Fruit fly (Drosophila melanogaster) whole organism, embryonic: Measurements from ENCODE around the gene ebd1.

ENCODE experiments used
- Atf-2 ChIP-seq: fragments of 200-800 bp; sonication (Bioruptor generic); optimal IDR thresholded peaks from 2 replicates; lab custom pipeline; 2016; ENCODE audit warnings: missing biosample characterization, missing genetic modification characterization
- CG10321 ChIP-seq: fragments of 200-800 bp; sonication (Bioruptor generic); IDR thresholded peaks from 2 replicates; pipeline ENCODE4 v1.3.6; 2022; ENCODE audit warnings: missing biosample characterization, missing genetic modification characterization
- CG10565 ChIP-seq: fragments of 200-800 bp; sonication (Bioruptor generic); optimal IDR thresholded peaks from 3 replicates; lab custom pipeline; 2016; ENCODE audit warnings: missing biosample characterization, mild to moderate bottlenecking, missing genetic modification characterization
- CG15073 ChIP-seq: fragments of 200-800 bp; sonication (Bioruptor generic); optimal IDR thresholded peaks from 2 replicates; lab custom pipeline; 2016; ENCODE audit warnings: missing biosample characterization, missing genetic modification characterization
- CG1602 ChIP-seq: fragments of 200-800 bp; sonication (Bioruptor generic); optimal IDR thresholded peaks from 3 replicates; lab custom pipeline; 2016; ENCODE audit warnings: missing biosample characterization, missing genetic modification characterization
- CG2712 ChIP-seq: fragments of 200-800 bp; optimal IDR thresholded peaks from 3 replicates; lab custom pipeline; 2019; ENCODE audit warnings: missing biosample characterization, mild to moderate bottlenecking, missing genetic modification characterization, moderate library complexity
- CG3065 ChIP-seq: fragments of 200-800 bp; sonication (Bioruptor generic); optimal IDR thresholded peaks from 2 replicates; lab custom pipeline; 2016; ENCODE audit warnings: missing biosample characterization, missing genetic modification characterization
- CG3163 ChIP-seq: fragments of 200-800 bp; sonication (Bioruptor generic); optimal IDR thresholded peaks from 3 replicates; lab custom pipeline; 2016; ENCODE audit warnings: missing biosample characterization, missing genetic modification characterization
- CG3281 ChIP-seq: fragments of 200-800 bp; sonication (Bioruptor generic); optimal IDR thresholded peaks from 3 replicates; lab custom pipeline; 2017; ENCODE audit warnings: missing biosample characterization, mild to moderate bottlenecking, missing genetic modification characterization
- CG33213 ChIP-seq: fragments of 200-800 bp; sonication (Bioruptor generic); optimal IDR thresholded peaks from 3 replicates; lab custom pipeline; 2016; ENCODE audit warnings: missing biosample characterization, missing genetic modification characterization
- CG3847 ChIP-seq: fragments of 200-800 bp; sonication (Bioruptor generic); IDR thresholded peaks from 2 replicates; pipeline ENCODE4 v1.3.6; 2022; ENCODE audit warnings: missing biosample characterization, missing genetic modification characterization
- CG43689 ChIP-seq: fragments of 200-800 bp; sonication (Bioruptor generic); IDR thresholded peaks from 2 replicates; pipeline ENCODE4 v1.3.6; 2022; ENCODE audit warnings: missing biosample characterization, missing genetic modification characterization
- CG6765 ChIP-seq: fragments of 200-800 bp; sonication (Bioruptor generic); optimal IDR thresholded peaks from 3 replicates; lab custom pipeline; 2017; ENCODE audit warnings: missing biosample characterization, mild to moderate bottlenecking, missing genetic modification characterization
- CG9609 ChIP-seq: fragments of 200-800 bp; sonication (Bioruptor generic); optimal IDR thresholded peaks from 3 replicates; lab custom pipeline; 2016; ENCODE audit warnings: missing biosample characterization, missing genetic modification characterization
- CTCF ChIP-seq: fragments of 200-800 bp; sonication (Bioruptor generic); optimal IDR thresholded peaks from 2 replicates; lab custom pipeline; 2017; ENCODE audit warnings: missing biosample characterization, mild to moderate bottlenecking, missing genetic modification characterization, moderate library complexity
- Dp ChIP-seq: fragments of 200-800 bp; sonication (Bioruptor generic); optimal IDR thresholded peaks from 2 replicates; lab custom pipeline; 2018; ENCODE audit warnings: missing biosample characterization, mild to moderate bottlenecking, missing genetic modification characterization, moderate library complexity
- HLH3B ChIP-seq: fragments of 200-800 bp; sonication (Bioruptor generic); IDR thresholded peaks from 2 replicates; pipeline ENCODE4 v1.3.6; 2022; ENCODE audit warnings: missing biosample characterization, missing genetic modification characterization
- HLH54F ChIP-seq: fragments of 200-800 bp; sonication (Bioruptor generic); optimal IDR thresholded peaks from 3 replicates; lab custom pipeline; 2016; ENCODE audit warnings: missing biosample characterization, missing genetic modification characterization
- Kr ChIP-seq: fragments of 200-800 bp; sonication (Bioruptor generic); optimal IDR thresholded peaks from 2 replicates; lab custom pipeline; 2017; ENCODE audit warnings: missing biosample characterization, mild to moderate bottlenecking, missing genetic modification characterization
- MBD-R2 ChIP-seq: fragments of 200-800 bp; sonication (Bioruptor generic); IDR thresholded peaks from 2 replicates; pipeline ENCODE4 v1.3.6; 2022; ENCODE audit warnings: missing biosample characterization, missing genetic modification characterization
- Med ChIP-seq: fragments of 200-800 bp; sonication (Bioruptor generic); peaks from one replicate; lab custom pipeline; 2016; ENCODE audit warnings: missing biosample characterization, missing genetic modification characterization, mild to moderate bottlenecking, inconsistent platforms, moderate library complexity
- NC2α ChIP-seq: fragments of 200-800 bp; sonication (Bioruptor generic); optimal IDR thresholded peaks from 2 replicates; lab custom pipeline; 2016; ENCODE audit warnings: missing biosample characterization, missing genetic modification characterization
- Nf-YC ChIP-seq: fragments of 200-800 bp; optimal IDR thresholded peaks from 3 replicates; lab custom pipeline; 2019; ENCODE audit warnings: missing biosample characterization, mild to moderate bottlenecking, missing genetic modification characterization, moderate library complexity
- NfI ChIP-seq: fragments of 200-800 bp; sonication (Bioruptor generic); optimal IDR thresholded peaks from 3 replicates; lab custom pipeline; 2018; ENCODE audit warnings: missing biosample characterization, mild to moderate bottlenecking, missing genetic modification characterization, moderate library complexity
- Oaz ChIP-seq: fragments of 200-800 bp; sonication (Bioruptor generic); IDR thresholded peaks from 2 replicates; pipeline ENCODE4 v1.3.6; 2022; ENCODE audit warnings: missing biosample characterization, missing genetic modification characterization
- Spps ChIP-seq: fragments of 200-800 bp; sonication (Bioruptor generic); optimal IDR thresholded peaks from 2 replicates; lab custom pipeline; 2018; ENCODE audit warnings: missing biosample characterization, mild to moderate bottlenecking, missing genetic modification characterization
- Sry-β ChIP-seq: fragments of 200-800 bp; sonication (Bioruptor generic); optimal IDR thresholded peaks from 2 replicates; lab custom pipeline; 2018; ENCODE audit warnings: missing biosample characterization, mild to moderate bottlenecking, missing genetic modification characterization, moderate library complexity
- YL-1 ChIP-seq: fragments of 200-800 bp; sonication (Bioruptor generic); optimal IDR thresholded peaks from 3 replicates; lab custom pipeline; 2017; ENCODE audit warnings: missing biosample characterization, mild to moderate bottlenecking, missing genetic modification characterization
- ac ChIP-seq: fragments of 200-800 bp; sonication (Bioruptor generic); optimal IDR thresholded peaks from 3 replicates; lab custom pipeline; 2017; ENCODE audit warnings: missing biosample characterization, mild to moderate bottlenecking, missing genetic modification characterization
- br ChIP-seq: fragments of >200 bp; optimal IDR thresholded peaks from 2 replicates; lab custom pipeline; 2017
- cg ChIP-seq: fragments of 200-800 bp; sonication (Bioruptor generic); optimal IDR thresholded peaks from 3 replicates; lab custom pipeline; 2019; ENCODE audit warnings: missing biosample characterization, mild to moderate bottlenecking, missing genetic modification characterization, moderate library complexity
- croc ChIP-seq: fragments of 200-800 bp; sonication (Bioruptor generic); conservative IDR thresholded peaks from 3 replicates; pipeline ENCODE4 v1.3.6; 2022; ENCODE audit warnings: missing biosample characterization, missing genetic modification characterization
- cwo ChIP-seq: fragments of 200-800 bp; sonication (Bioruptor generic); optimal IDR thresholded peaks from 3 replicates; lab custom pipeline; 2017; ENCODE audit warnings: missing biosample characterization, missing genetic modification characterization, mild to moderate bottlenecking, moderate library complexity, missing genetic modification reagents
- fd102C ChIP-seq: fragments of 200-800 bp; sonication (Bioruptor generic); optimal IDR thresholded peaks from 2 replicates; lab custom pipeline; 2018; ENCODE audit warnings: missing biosample characterization, mild to moderate bottlenecking, missing genetic modification characterization, moderate library complexity
- fd96Cb ChIP-seq: fragments of 200-800 bp; sonication (Bioruptor generic); optimal IDR thresholded peaks from 2 replicates; lab custom pipeline; 2018; ENCODE audit warnings: missing biosample characterization, mild to moderate bottlenecking, missing genetic modification characterization, moderate library complexity
- gcm ChIP-seq: fragments of 200-800 bp; sonication (Bioruptor generic); optimal IDR thresholded peaks from 2 replicates; lab custom pipeline; 2019; ENCODE audit warnings: missing biosample characterization, mild to moderate bottlenecking, missing genetic modification characterization, moderate library complexity
- gem ChIP-seq: fragments of 200-800 bp; sonication (Bioruptor generic); optimal IDR thresholded peaks from 2 replicates; lab custom pipeline; 2019; ENCODE audit warnings: missing biosample characterization, mild to moderate bottlenecking, missing genetic modification characterization, moderate library complexity
- gfzf ChIP-seq: fragments of 200-800 bp; sonication (Bioruptor generic); optimal IDR thresholded peaks from 2 replicates; lab custom pipeline; 2016; ENCODE audit warnings: missing biosample characterization, mild to moderate bottlenecking, missing genetic modification characterization, moderate library complexity
- gro ChIP-seq: fragments of 200-800 bp; sonication (Bioruptor generic); optimal IDR thresholded peaks from 2 replicates; lab custom pipeline; 2016; ENCODE audit warnings: missing biosample characterization, missing genetic modification characterization
- hb ChIP-seq: fragments of 200-800 bp; sonication (Bioruptor generic); IDR thresholded peaks from 3 replicates; pipeline ENCODE4 v1.3.6; 2022; ENCODE audit warnings: missing biosample characterization, missing genetic modification characterization; ENCODE audit not compliant: partially characterized antibody
- her ChIP-seq: fragments of 200-800 bp; sonication (Bioruptor generic); optimal IDR thresholded peaks from 2 replicates; lab custom pipeline; 2016; ENCODE audit warnings: missing biosample characterization, missing genetic modification characterization
- ind ChIP-seq: fragments of 200-800 bp; sonication (Bioruptor generic); optimal IDR thresholded peaks from 3 replicates; lab custom pipeline; 2016; ENCODE audit warnings: missing biosample characterization, missing genetic modification characterization
- lilli ChIP-seq: fragments of 200-800 bp; sonication (Bioruptor generic); optimal IDR thresholded peaks from 3 replicates; lab custom pipeline; 2016; ENCODE audit warnings: missing biosample characterization, missing genetic modification characterization
- luna ChIP-seq: fragments of 200-800 bp; sonication (Bioruptor generic); optimal IDR thresholded peaks from 2 replicates; lab custom pipeline; 2016; ENCODE audit warnings: missing biosample characterization, missing genetic modification characterization
- odd ChIP-seq: fragments of 200-800 bp; sonication (Bioruptor generic); optimal IDR thresholded peaks from 2 replicates; lab custom pipeline; 2017; ENCODE audit warnings: missing biosample characterization, mild to moderate bottlenecking, missing genetic modification characterization
- peb ChIP-seq: fragments of 200-800 bp; sonication (Bioruptor generic); IDR thresholded peaks from 2 replicates; pipeline ENCODE4 v1.3.6; 2022; ENCODE audit warnings: missing biosample characterization, missing genetic modification characterization
- pho ChIP-seq: fragments of 200-800 bp; sonication (Bioruptor generic); optimal IDR thresholded peaks from 2 replicates; lab custom pipeline; 2016; ENCODE audit warnings: missing biosample characterization, missing genetic modification characterization
- pnt ChIP-seq: fragments of 200-800 bp; sonication (Bioruptor generic); optimal IDR thresholded peaks from 3 replicates; lab custom pipeline; 2016; ENCODE audit warnings: missing biosample characterization, missing genetic modification characterization
- scrt ChIP-seq: fragments of 200-800 bp; sonication (Bioruptor generic); optimal IDR thresholded peaks from 2 replicates; lab custom pipeline; 2018; ENCODE audit warnings: missing biosample characterization, mild to moderate bottlenecking, missing genetic modification characterization, moderate library complexity
- tna ChIP-seq: fragments of 200-800 bp; sonication (Bioruptor generic); IDR thresholded peaks from 2 replicates; pipeline ENCODE4 v1.3.6; 2022; ENCODE audit warnings: missing biosample characterization, missing genetic modification characterization; ENCODE audit not compliant: partially characterized antibody
- wor ChIP-seq: fragments of 200-800 bp; sonication (Bioruptor generic); IDR thresholded peaks from 2 replicates; pipeline ENCODE4 v1.3.6; 2022; ENCODE audit warnings: missing biosample characterization, missing genetic modification characterization
- zfh2 ChIP-seq: fragments of 200-800 bp; sonication (Bioruptor generic); optimal IDR thresholded peaks from 2 replicates; lab custom pipeline; 2016; ENCODE audit warnings: missing biosample characterization, missing genetic modification characterization

ebd1 gene

dm6 chr3L:680258-680657, 5.1 kb downstream of the ebd1 start, which contains the start of gene CG17129 (continued):
- TF ChIP-seq peb (peak; percentile 54; the same call in 1 of the 2 replicates), croc (GFP tag; lab: Robert Waterston, UW) (peak; percentile 66), gro (GFP tag; lab: Kevin White, UChicago) (peak; percentile 91), pnt (peak; percentile 76), gem (tag; lab: Kevin White, UChicago) (peak; percentile 83), br (lab: Kevin White, UChicago) (no peak), YL-1 (GFP tag; lab: Kevin White, UChicago) (peak; percentile 11), CG15073 (GFP tag; lab: Kevin White, UChicago) (no peak), CG1602 (GFP tag; lab: Kevin White, UChicago) (peak; percentile 57), Dp (GFP tag; lab: Kevin White, UChicago) (peak; percentile 80), Med (GFP tag; lab: Kevin White, UChicago) (peak; percentile 97), ind (GFP tag; lab: Kevin White, UChicago) (peak; percentile 82), CG10321 (GFP tag; lab: Robert Waterston, UW) (no peak), scrt (GFP tag; lab: Kevin White, UChicago) (no peak), Oaz (no peak), CG3163 (GFP tag; lab: Kevin White, UChicago) (peak; percentile 61), pho (peak; percentile 68), gcm (GFP tag; lab: Kevin White, UChicago) (peak; percentile 58), CG3281 (GFP tag; lab: Kevin White, UChicago) (peak; percentile 84), CG9609 (peak; percentile 78), Sry-β (GFP tag; lab: Kevin White, UChicago) (peak; percentile 66), Nf-YC (tag; lab: Kevin White, UChicago) (peak; percentile 74), CG2712 (tag; lab: Kevin White, UChicago) (peak; percentile 86), NC2α (GFP tag; lab: Kevin White, UChicago) (peak; percentile 38), Spps (tag; lab: Kevin White, UChicago) (peak; percentile 59), NfI (GFP tag; lab: Kevin White, UChicago) (peak; percentile 63), CG3065 (GFP tag; lab: Kevin White, UChicago) (peak; percentile 31), wor (GFP tag; lab: Robert Waterston, UW) (peak; percentile 54; the same call in 1 of the 2 replicates), CG43689 (GFP tag; lab: Robert Waterston, UW) (no peak), fd96Cb (tag; lab: Kevin White, UChicago) (peak; percentile 70), CG33213 (GFP tag; lab: Kevin White, UChicago) (peak; percentile 66), gfzf (GFP tag; lab: Kevin White, UChicago) (peak; percentile 25), lilli (peak; percentile 83), odd (GFP tag; lab: Kevin White, UChicago) (no peak), tna (peak; percentile 75), fd102C (GFP tag; lab: Kevin White, UChicago) (no peak), Kr (GFP tag; lab: Kevin White, UChicago) (peak; percentile 28), CTCF (GFP tag; lab: Kevin White, UChicago) (peak; percentile 12), MBD-R2 (peak; percentile 78), HLH54F (peak; percentile 76), luna (GFP tag; lab: Kevin White, UChicago) (peak; percentile 54), Atf-2 (GFP tag; lab: Kevin White, UChicago) (peak; percentile 67), CG10565 (GFP tag; lab: Kevin White, UChicago) (no peak), CG3847 (GFP tag; lab: Robert Waterston, UW) (peak; percentile 78), cwo (GFP tag; lab: Kevin White, UChicago) (peak; percentile 20), hb (GFP tag; lab: Robert Waterston, UW) (peak; percentile 91), cg (no peak), CG6765 (GFP tag; lab: Kevin White, UChicago) (peak; percentile 10), her (GFP tag; lab: Kevin White, UChicago) (peak; percentile 75), HLH3B (GFP tag; lab: Robert Waterston, UW) (peak; percentile 74), ac (GFP tag; lab: Kevin White, UChicago) (no peak), zfh2 (GFP tag; lab: Kevin White, UChicago) (peak; percentile 80)
